Fruit fly (Drosophila melanogaster) whole organism, adult: ENCODE measurements around the gene cbt.

Source experiments
- CG11617 ChIP-seq: fragments of 200-800 bp; sonication (Bioruptor generic); optimal IDR thresholded peaks from 2 replicates; lab custom pipeline; 2017; ENCODE audit warnings: mild to moderate bottlenecking, missing biosample characterization, missing genetic modification reagents, missing genetic modification characterization
- CG12768 ChIP-seq: fragments of 200-800 bp; sonication (Bioruptor generic); optimal IDR thresholded peaks from 2 replicates; lab custom pipeline; 2017; ENCODE audit warnings: missing biosample characterization, missing genetic modification characterization, mild to moderate bottlenecking, moderate library complexity, missing genetic modification reagents
- CG14711 ChIP-seq: fragments of 200-800 bp; sonication (Bioruptor generic); optimal IDR thresholded peaks from 2 replicates; lab custom pipeline; 2018; ENCODE audit warnings: missing biosample characterization, mild to moderate bottlenecking, missing genetic modification characterization, moderate library complexity
- CG1620 ChIP-seq: fragments of 200-800 bp; sonication (Bioruptor generic); optimal IDR thresholded peaks from 2 replicates; lab custom pipeline; 2016; ENCODE audit warnings: missing biosample characterization, missing genetic modification characterization
- CG33017 ChIP-seq: fragments of 200-800 bp; sonication (Bioruptor generic); optimal IDR thresholded peaks from 2 replicates; lab custom pipeline; 2018; ENCODE audit warnings: missing biosample characterization, mild to moderate bottlenecking, missing genetic modification characterization, moderate library complexity
- CG5204 ChIP-seq: fragments of 200-800 bp; sonication (Bioruptor generic); optimal IDR thresholded peaks from 2 replicates; lab custom pipeline; 2016; ENCODE audit warnings: missing biosample characterization, missing genetic modification characterization
- CG7045 ChIP-seq: fragments of 200-800 bp; sonication (Bioruptor generic); optimal IDR thresholded peaks from 2 replicates; lab custom pipeline; 2017; ENCODE audit warnings: missing biosample characterization, mild to moderate bottlenecking, missing genetic modification characterization
- CG7101 ChIP-seq: fragments of 200-800 bp; sonication (Bioruptor generic); optimal IDR thresholded peaks from 2 replicates; lab custom pipeline; 2018; ENCODE audit warnings: missing biosample characterization, mild to moderate bottlenecking, missing genetic modification characterization, moderate library complexity
- Clk ChIP-seq: fragments of 200-800 bp; sonication (Bioruptor generic); optimal IDR thresholded peaks from 2 replicates; lab custom pipeline; 2017; ENCODE audit warnings: missing biosample characterization, missing genetic modification characterization
- Crg-1 ChIP-seq: fragments of 200-800 bp; sonication (Bioruptor generic); optimal IDR thresholded peaks from 2 replicates; lab custom pipeline; 2016; ENCODE audit warnings: missing biosample characterization, missing genetic modification characterization
- Hr96 ChIP-seq: fragments of 200-800 bp; sonication (Bioruptor generic); optimal IDR thresholded peaks from 2 replicates; lab custom pipeline; 2016; ENCODE audit warnings: missing biosample characterization, missing genetic modification characterization
- Mnt ChIP-seq: fragments of 200-800 bp; sonication (Bioruptor generic); optimal IDR thresholded peaks from 2 replicates; lab custom pipeline; 2016; ENCODE audit warnings: missing biosample characterization, mild to moderate bottlenecking, missing genetic modification characterization
- bab1 ChIP-seq: fragments of 200-800 bp; sonication (Bioruptor generic); optimal IDR thresholded peaks from 3 replicates; lab custom pipeline; 2019; ENCODE audit warnings: missing biosample characterization, mild to moderate bottlenecking, missing genetic modification characterization, moderate library complexity
- cic ChIP-seq: fragments of 200-800 bp; sonication (Bioruptor generic); optimal IDR thresholded peaks from 2 replicates; lab custom pipeline; 2017; ENCODE audit warnings: missing biosample characterization, mild to moderate bottlenecking, missing genetic modification characterization, moderate library complexity
- cnc ChIP-seq, 2 experiments: fragments of >200 bp; optimal IDR thresholded peaks; 2 replicates each; lab custom pipeline; 2017
- kay ChIP-seq: fragments of 200-800 bp; sonication (Bioruptor generic); peaks from one replicate; lab custom pipeline; 2016; ENCODE audit warnings: missing biosample characterization, missing genetic modification characterization, borderline replicate concordance
- ovo ChIP-seq: fragments of 200-800 bp; sonication (Bioruptor generic); optimal IDR thresholded peaks from 2 replicates; lab custom pipeline; 2016; ENCODE audit warnings: missing biosample characterization, missing genetic modification characterization
- pad ChIP-seq: fragments of 200-800 bp; sonication (Bioruptor generic); optimal IDR thresholded peaks from 3 replicates; lab custom pipeline; 2017; ENCODE audit warnings: missing biosample characterization, missing genetic modification characterization, mild to moderate bottlenecking, moderate library complexity, missing genetic modification reagents
- tj ChIP-seq: fragments of 200-800 bp; sonication (Bioruptor generic); optimal IDR thresholded peaks from 3 replicates; lab custom pipeline; 2017; ENCODE audit warnings: missing biosample characterization, mild to moderate bottlenecking, missing genetic modification characterization, moderate library complexity
- toe ChIP-seq: fragments of 200-800 bp; sonication (Bioruptor generic); optimal IDR thresholded peaks from 2 replicates; lab custom pipeline; 2016; ENCODE audit warnings: missing biosample characterization, missing genetic modification characterization

cbt gene

DNA sequence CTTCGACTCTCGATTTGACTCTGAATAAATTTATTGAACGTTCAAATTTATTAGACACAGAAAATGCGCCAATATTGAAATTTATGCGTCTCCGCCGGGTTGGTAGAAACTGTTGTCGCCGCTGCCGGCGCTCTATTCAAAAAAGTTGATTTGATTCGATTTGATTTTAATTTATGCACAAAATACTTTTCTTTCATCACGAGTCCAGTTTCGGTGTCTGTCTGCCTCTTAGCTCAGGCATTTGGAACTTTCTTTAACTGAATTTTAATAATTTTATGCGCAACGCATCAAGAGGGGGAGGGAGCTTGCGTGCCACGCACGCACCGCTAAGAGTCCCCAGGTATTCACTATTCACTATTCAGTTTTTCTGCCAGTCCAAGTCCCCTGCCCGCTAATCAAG, 42.0 kb downstream of the cbt start:
- TF ChIP-seq Mnt (GFP tag; lab: Kevin White, UChicago) (no peak), CG7045 (GFP tag; lab: Kevin White, UChicago) (no peak), ovo (GFP tag; lab: Kevin White, UChicago) (no peak), Hr96 (GFP tag; lab: Kevin White, UChicago) (no peak), CG1620 (GFP tag; lab: Kevin White, UChicago) (no peak), CG33017 (no peak), pad (GFP tag; lab: Kevin White, UChicago) (no peak), kay (GFP tag; lab: Kevin White, UChicago) (no peak), tj (GFP tag; lab: Kevin White, UChicago) (no peak), CG11617 (no peak), bab1 (GFP tag; lab: Kevin White, UChicago) (no peak), CG12768 (no peak), Clk (GFP tag; lab: Kevin White, UChicago) (no peak), CG7101 (no peak), cnc (optimal IDR thresholded peaks at IDR 0.05; lab: Kevin White, UChicago) (no peak), cic (no peak)

- TF ChIP-seq tj (GFP tag; lab: Kevin White, UChicago) (peak; percentile 99), CG11617 (peak; percentile 91), Crg-1 (GFP tag; lab: Kevin White, UChicago) (peak; percentile 74), CG1620 (GFP tag; lab: Kevin White, UChicago) (peak; percentile 77), Clk (GFP tag; lab: Kevin White, UChicago) (peak; percentile 41), ovo (GFP tag; lab: Kevin White, UChicago) (peak; percentile 59), CG12768 (peak; percentile 97), bab1 (GFP tag; lab: Kevin White, UChicago) (peak; percentile 93), kay (GFP tag; lab: Kevin White, UChicago) (peak; percentile 89), Hr96 (GFP tag; lab: Kevin White, UChicago) (peak; percentile 64), cnc (optimal IDR thresholded peaks at IDR 0.05; lab: Kevin White, UChicago) (no peak), CG14711 (tag; lab: Kevin White, UChicago) (peak; percentile 92), CG5204 (GFP tag; lab: Kevin White, UChicago) (peak; percentile 76), pad (GFP tag; lab: Kevin White, UChicago) (peak; percentile 78), CG33017 (peak; percentile 94), cic (peak; percentile 86), Mnt (GFP tag; lab: Kevin White, UChicago) (peak; percentile 74), CG7101 (peak; percentile 94), toe (peak; percentile 49), CG7045 (GFP tag; lab: Kevin White, UChicago) (peak; percentile 87)
Observed at dm6 chr2L:435311-435806, 44.1 kb downstream of the cbt start.

DNA sequence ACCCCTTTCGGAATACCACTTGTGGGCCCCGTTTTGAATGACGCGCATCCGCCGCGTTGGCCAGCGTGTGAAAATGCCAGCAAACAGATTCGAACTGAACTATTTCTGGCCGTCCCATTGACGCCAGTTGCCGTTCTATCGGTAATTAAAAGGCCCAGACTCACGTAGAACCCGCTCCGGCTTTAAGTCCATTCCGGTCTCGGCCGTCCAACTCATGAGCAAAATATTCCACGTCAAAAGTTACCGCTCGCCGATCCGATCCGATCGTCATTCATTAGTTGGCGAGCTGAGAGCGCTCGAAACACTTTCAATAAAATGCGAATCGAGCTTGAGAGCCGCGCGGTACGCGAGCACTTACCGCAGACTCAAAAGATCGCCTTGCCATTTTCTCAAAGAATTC, 45.0 kb downstream of the cbt start:
- no peak for TF ChIP-seq CG11617
- TF ChIP-seq kay (GFP tag; lab: Kevin White, UChicago): peak; percentile 41
- no peak for TF ChIP-seq ovo (GFP tag; lab: Kevin White, UChicago)
- no peak for TF ChIP-seq CG7045 (GFP tag; lab: Kevin White, UChicago)
- TF ChIP-seq toe: no peak
- no peak for TF ChIP-seq Crg-1 (GFP tag; lab: Kevin White, UChicago)
- TF ChIP-seq CG33017: no peak
- no peak for TF ChIP-seq Hr96 (GFP tag; lab: Kevin White, UChicago)
- TF ChIP-seq CG1620 (GFP tag; lab: Kevin White, UChicago): no peak
- peak; percentile 43 for TF ChIP-seq cic

dm6 chr2L:432119-432518, 47.4 kb downstream of the cbt start:
- peak; percentile 92 for TF ChIP-seq tj (GFP tag; lab: Kevin White, UChicago)
- TF ChIP-seq pad (GFP tag; lab: Kevin White, UChicago): no peak
- peak; percentile 1 for TF ChIP-seq bab1 (GFP tag; lab: Kevin White, UChicago)

dm6 chr2L:431629-431984, 47.9 kb downstream of the cbt start:
- TF ChIP-seq CG7045 (GFP tag; lab: Kevin White, UChicago): no peak

DNA sequence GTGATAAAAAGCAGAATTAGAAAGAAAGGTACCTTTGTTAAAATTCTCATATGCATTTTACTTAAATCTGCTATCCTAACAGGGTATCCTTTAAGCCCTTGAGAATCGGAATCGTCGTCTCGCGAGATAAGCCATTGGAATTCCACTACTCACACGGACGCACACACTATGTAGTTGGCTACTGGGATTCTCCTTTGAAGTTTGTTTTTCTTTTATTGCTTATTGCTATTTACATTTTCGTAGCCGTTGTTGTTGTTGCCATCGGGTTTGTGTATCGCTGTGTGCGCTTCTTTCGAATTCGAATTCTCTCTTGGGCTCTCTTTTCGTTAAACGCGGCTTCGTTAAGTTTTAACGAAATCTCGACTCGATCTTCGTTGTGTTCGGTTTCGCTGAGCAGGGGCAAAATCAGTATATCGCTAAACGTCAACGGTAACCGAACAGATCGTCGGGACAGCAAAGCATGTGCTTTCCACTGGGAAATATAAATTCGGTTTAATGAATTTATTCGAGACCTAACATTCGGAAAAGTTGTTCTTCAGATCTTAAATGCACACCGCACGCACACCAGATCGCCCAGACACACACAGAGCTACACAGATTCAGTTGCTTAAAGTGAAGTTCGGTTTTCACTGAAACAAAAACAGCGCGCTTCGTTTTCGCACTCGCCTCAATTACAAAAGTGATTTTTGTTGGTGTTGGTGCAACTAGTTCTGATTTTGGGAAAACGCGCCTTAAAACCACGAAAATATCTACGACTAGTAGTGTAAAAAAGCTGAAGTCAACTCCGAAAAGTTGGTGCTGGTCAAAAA, 48.5 kb downstream of the cbt start, which contains the start of gene ex:
Gene ex, plus strand, starts transcription at position 408 of the 809 bp plus-strand sequence.
- peak; percentile 87 for TF ChIP-seq Mnt (GFP tag; lab: Kevin White, UChicago)
- TF ChIP-seq kay (GFP tag; lab: Kevin White, UChicago): no peak
- TF ChIP-seq CG5204 (GFP tag; lab: Kevin White, UChicago): no peak
- TF ChIP-seq cnc (optimal IDR thresholded peaks at IDR 0.05; lab: Kevin White, UChicago): no peak
- peak; percentile 48 for TF ChIP-seq CG11617
- peak; percentile 89 for TF ChIP-seq tj (GFP tag; lab: Kevin White, UChicago)
- TF ChIP-seq ovo (GFP tag; lab: Kevin White, UChicago): peak; percentile 48
- TF ChIP-seq pad (GFP tag; lab: Kevin White, UChicago): peak; percentile 87
- TF ChIP-seq CG7045 (GFP tag; lab: Kevin White, UChicago): peak; percentile 60
- no peak for TF ChIP-seq toe
- peak; percentile 30 for TF ChIP-seq Crg-1 (GFP tag; lab: Kevin White, UChicago)
- TF ChIP-seq CG1620 (GFP tag; lab: Kevin White, UChicago): no peak
- peak; percentile 58 for TF ChIP-seq bab1 (GFP tag; lab: Kevin White, UChicago)
- TF ChIP-seq Hr96 (GFP tag; lab: Kevin White, UChicago): no peak
- TF ChIP-seq CG14711 (tag; lab: Kevin White, UChicago): peak; percentile 27
- TF ChIP-seq CG7101: peak; percentile 72
- TF ChIP-seq CG12768: peak; percentile 82
- peak; percentile 25 for TF ChIP-seq cic
- TF ChIP-seq Clk (GFP tag; lab: Kevin White, UChicago): peak; percentile 1
- peak; percentile 76 for TF ChIP-seq CG33017
